Worm (Caenorhabditis elegans) whole organism, late embryonic: ENCODE data around the gene sel-10.

Experiments
- C08G9.2 ChIP-seq: sonication (generic microtip); optimal IDR thresholded peaks from 2 replicates; lab custom pipeline; 2016; ENCODE audit warnings: mild to moderate bottlenecking, missing genetic modification characterization, moderate library complexity, missing compliant biosample characterization
- C38D4.7 ChIP-seq: fragments of 200-800 bp; sonication (Bioruptor generic); optimal IDR thresholded peaks from 2 replicates; lab custom pipeline; 2018; ENCODE audit warnings: mild to moderate bottlenecking, missing genetic modification characterization, moderate library complexity, missing compliant biosample characterization
- K09A11.1 ChIP-seq: sonication (generic microtip); optimal IDR thresholded peaks from 2 replicates; lab custom pipeline; 2017; ENCODE audit warnings: antibody characterized with exemption, mild to moderate bottlenecking, missing genetic modification characterization, missing compliant biosample characterization; ENCODE audit not compliant: insufficient read depth
- Y22D7AL.16 ChIP-seq: sonication (generic microtip); optimal IDR thresholded peaks from 2 replicates; lab custom pipeline; 2016; ENCODE audit warnings: missing genetic modification characterization, missing compliant biosample characterization
- ama-1 ChIP-seq: fragments of 150-350 bp; optimal IDR thresholded peaks from 2 replicates; lab custom pipeline; 2014
- ceh-2 ChIP-seq: sonication (generic microtip); optimal IDR thresholded peaks from 2 replicates; lab custom pipeline; 2016; ENCODE audit warnings: missing genotype, missing genetic modification characterization, missing compliant biosample characterization
- ceh-24 ChIP-seq: sonication (generic microtip); optimal IDR thresholded peaks from 2 replicates; lab custom pipeline; 2016; ENCODE audit warnings: mild to moderate bottlenecking, missing genetic modification characterization, missing compliant biosample characterization
- ceh-31 ChIP-seq: sonication (generic microtip); optimal IDR thresholded peaks from 2 replicates; lab custom pipeline; 2016; ENCODE audit warnings: missing genetic modification characterization, missing compliant biosample characterization
- ceh-34 ChIP-seq: sonication (generic microtip); optimal IDR thresholded peaks from 2 replicates; lab custom pipeline; 2016; ENCODE audit warnings: mild to moderate bottlenecking, missing genetic modification characterization, missing compliant biosample characterization
- ceh-45 ChIP-seq: fragments of 200-800 bp; sonication (Bioruptor generic); IDR thresholded peaks from 2 replicates; pipeline ENCODE4 v1.3.6; 2022; ENCODE audit warnings: missing genetic modification reagents, missing genetic modification characterization, missing compliant biosample characterization
- ceh-48 ChIP-seq: sonication (generic microtip); optimal IDR thresholded peaks from 2 replicates; lab custom pipeline; 2016; ENCODE audit warnings: missing genetic modification characterization, inconsistent platforms, missing compliant biosample characterization
- che-1 ChIP-seq: sonication (generic microtip); optimal IDR thresholded peaks from 2 replicates; lab custom pipeline; 2016; ENCODE audit warnings: mild to moderate bottlenecking, missing genetic modification characterization, missing compliant biosample characterization
- dmd-4 ChIP-seq: sonication (generic microtip); optimal IDR thresholded peaks from 2 replicates; lab custom pipeline; 2016; ENCODE audit warnings: borderline replicate concordance, missing genetic modification characterization, missing compliant biosample characterization
- dve-1 ChIP-seq: sonication (generic microtip); optimal IDR thresholded peaks from 2 replicates; lab custom pipeline; 2017; ENCODE audit warnings: antibody characterized with exemption, mild to moderate bottlenecking, missing genetic modification characterization, missing compliant biosample characterization
- elt-4 ChIP-seq: sonication (generic microtip); optimal IDR thresholded peaks from 2 replicates; lab custom pipeline; 2016; ENCODE audit warnings: missing genetic modification characterization, missing compliant biosample characterization
- ets-4 ChIP-seq: sonication (generic microtip); optimal IDR thresholded peaks from 2 replicates; lab custom pipeline; 2016; ENCODE audit warnings: missing genetic modification characterization, missing compliant biosample characterization
- eyg-1 ChIP-seq: sonication (generic microtip); optimal IDR thresholded peaks from 2 replicates; lab custom pipeline; 2016; ENCODE audit warnings: missing genotype, missing genetic modification characterization, missing compliant biosample characterization
- fkh-10 ChIP-seq: fragments of 150-350 bp; optimal IDR thresholded peaks from 2 replicates; lab custom pipeline; 2014; ENCODE audit warnings: missing biosample characterization, missing genetic modification reagents, missing genetic modification characterization
- fkh-6 ChIP-seq: sonication (generic microtip); optimal IDR thresholded peaks from 2 replicates; lab custom pipeline; 2016; ENCODE audit warnings: missing genetic modification characterization, missing compliant biosample characterization
- hlh-13 ChIP-seq: fragments of 200-800 bp; sonication (Bioruptor generic); optimal IDR thresholded peaks from 2 replicates; lab custom pipeline; 2018; ENCODE audit warnings: mild to moderate bottlenecking, missing genetic modification characterization, missing compliant biosample characterization
- hlh-15 ChIP-seq: sonication (generic microtip); optimal IDR thresholded peaks from 2 replicates; lab custom pipeline; 2016; ENCODE audit warnings: missing genetic modification characterization, missing compliant biosample characterization
- hlh-6 ChIP-seq: sonication (generic microtip); optimal IDR thresholded peaks from 2 replicates; lab custom pipeline; 2016; ENCODE audit warnings: missing genotype, missing genetic modification characterization, missing compliant biosample characterization
- hlh-8 ChIP-seq: sonication (generic microtip); optimal IDR thresholded peaks from 2 replicates; lab custom pipeline; 2016; ENCODE audit warnings: missing genotype, missing genetic modification characterization, missing compliant biosample characterization
- lin-11 ChIP-seq: fragments of 200-800 bp; sonication (Bioruptor generic); optimal IDR thresholded peaks from 2 replicates; lab custom pipeline; 2018; ENCODE audit warnings: mild to moderate bottlenecking, missing genetic modification characterization, missing compliant biosample characterization
- nhr-11 ChIP-seq: fragments of 150-350 bp; optimal IDR thresholded peaks from 2 replicates; lab custom pipeline; 2014; ENCODE audit warnings: missing biosample characterization, missing genetic modification characterization
- nhr-232 ChIP-seq: sonication (generic microtip); optimal IDR thresholded peaks from 2 replicates; lab custom pipeline; 2016; ENCODE audit warnings: missing genetic modification characterization, missing compliant biosample characterization
- npax-4 ChIP-seq: sonication (generic microtip); optimal IDR thresholded peaks from 2 replicates; lab custom pipeline; 2016; ENCODE audit warnings: missing genetic modification characterization, missing compliant biosample characterization
- odd-2 ChIP-seq: sonication (generic microtip); optimal IDR thresholded peaks from 2 replicates; lab custom pipeline; 2017; ENCODE audit warnings: antibody characterized with exemption, mild to moderate bottlenecking, missing genetic modification characterization, missing compliant biosample characterization
- pag-3 ChIP-seq: sonication (generic microtip); optimal IDR thresholded peaks from 2 replicates; lab custom pipeline; 2016; ENCODE audit warnings: missing compliant biosample characterization, missing genetic modification characterization, borderline replicate concordance
- pax-1 ChIP-seq: fragments of 150-350 bp; optimal IDR thresholded peaks from 2 replicates; lab custom pipeline; 2014; ENCODE audit warnings: missing biosample characterization, missing genetic modification characterization
- pha-4 ChIP-seq: fragments of 150-350 bp; optimal IDR thresholded peaks from 2 replicates; lab custom pipeline; 2018; ENCODE audit warnings: missing biosample characterization, missing genetic modification reagents, missing genetic modification characterization
- rnt-1 ChIP-seq: sonication (generic microtip); optimal IDR thresholded peaks from 2 replicates; lab custom pipeline; 2016; ENCODE audit warnings: missing genetic modification characterization, missing compliant biosample characterization
- sox-2 ChIP-seq: fragments of 200-800 bp; sonication (Bioruptor generic); IDR thresholded peaks from 2 replicates; pipeline ENCODE4 v1.3.6; 2022; ENCODE audit warnings: missing genetic modification reagents, missing genetic modification characterization, missing compliant biosample characterization
- sox-4 ChIP-seq: sonication (generic microtip); optimal IDR thresholded peaks from 2 replicates; lab custom pipeline; 2017; ENCODE audit warnings: mild to moderate bottlenecking, missing genetic modification characterization, inconsistent platforms, missing compliant biosample characterization
- tbx-7 ChIP-seq: sonication (generic microtip); optimal IDR thresholded peaks from 2 replicates; lab custom pipeline; 2016; ENCODE audit warnings: missing genotype, missing genetic modification characterization, missing compliant biosample characterization
- unc-3 ChIP-seq, 2 experiments: fragments of 200-800 bp in 1 of 2; sonication (Bioruptor generic) in 1 of 2; sonication (generic microtip) in 1 of 2; conservative IDR thresholded peaks in 1 of 2; optimal IDR thresholded peaks in 1 of 2; 2 replicates each; pipeline versions ENCODE4 v1.3.6 to Lab custom; 2016 to 2022; ENCODE audit warnings: missing compliant biosample characterization in 2 of 2, missing genetic modification characterization in 2 of 2, missing genetic modification reagents in 1 of 2
- unc-42 ChIP-seq: sonication (generic microtip); optimal IDR thresholded peaks from 2 replicates; lab custom pipeline; 2016; ENCODE audit warnings: missing genotype, missing genetic modification characterization, missing compliant biosample characterization
- unc-55 ChIP-seq: sonication (generic microtip); optimal IDR thresholded peaks from 2 replicates; lab custom pipeline; 2017; ENCODE audit warnings: missing biosample characterization, missing genetic modification reagents, missing genetic modification characterization
- unc-86 ChIP-seq: sonication (generic microtip); optimal IDR thresholded peaks from 2 replicates; lab custom pipeline; 2016; ENCODE audit warnings: missing genetic modification characterization, missing compliant biosample characterization
- ztf-16 ChIP-seq: sonication (generic microtip); optimal IDR thresholded peaks from 2 replicates; lab custom pipeline; 2017; ENCODE audit warnings: missing genetic modification characterization, missing compliant biosample characterization

sel-10 gene

DNA sequence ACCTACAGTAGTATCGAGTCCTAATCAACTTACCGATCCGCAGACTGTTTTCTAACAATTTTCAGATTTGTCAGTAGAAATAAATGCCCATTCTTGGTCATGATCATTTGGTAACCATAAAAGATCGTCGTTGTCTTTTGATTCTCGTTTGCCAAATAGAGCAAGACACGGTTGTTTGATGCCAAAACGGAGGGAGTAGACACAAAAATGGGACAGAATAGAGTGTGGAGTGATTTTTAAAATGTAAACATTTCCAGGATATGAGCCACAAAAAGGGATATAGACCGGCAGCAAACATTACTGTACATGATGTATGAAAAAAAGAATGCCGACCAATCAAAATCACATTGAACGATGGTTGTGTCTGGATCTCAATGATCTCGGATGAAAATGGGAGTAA, 2.3 kb upstream of the sel-10 start, which contains the start of gene F55B12.2:
Gene F55B12.2 (minus strand): TSS at position 101 of the 400 bp plus-strand sequence.
- TF ChIP-seq ceh-2 (tag; lab: Kevin White, UChicago) (no peak), odd-2 (tag; lab: Kevin White, UChicago) (no peak), eyg-1 (tag; lab: Kevin White, UChicago) (no peak), ceh-31 (no peak), fkh-6 (tag; lab: Kevin White, UChicago) (no peak), sox-2 (GFP tag; lab: Robert Waterston, UW) (no peak), unc-55 (GFP tag; lab: Kevin White, UChicago) (no peak), unc-42 (tag; lab: Kevin White, UChicago) (no peak)
- TF ChIP-seq, all 69 proteins: peak for 0

DNA sequence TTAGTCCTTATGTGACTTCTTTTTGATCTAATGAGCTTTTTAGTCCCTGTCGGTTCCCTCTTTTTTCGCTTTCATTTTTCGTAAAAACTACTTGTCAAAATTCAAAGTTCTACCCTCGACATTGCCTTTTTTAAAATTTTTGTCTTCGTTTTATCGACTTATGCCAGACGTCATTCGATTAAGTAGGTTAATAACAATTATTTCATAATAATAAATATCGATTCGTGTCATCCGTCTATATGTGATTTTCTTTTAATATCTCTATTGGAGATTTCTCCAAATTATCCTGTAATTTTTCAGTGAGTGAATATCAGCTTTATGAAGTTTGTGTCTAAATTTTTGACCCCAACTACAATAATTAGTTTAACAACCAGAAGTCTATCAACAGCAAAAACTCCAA, 3.6 kb downstream of the sel-10 start, which contains the start of gene hpo-31:
Gene hpo-31 (plus strand): TSS at position 301 of the 400 bp plus-strand sequence.
- TF ChIP-seq unc-86 (no peak), nhr-232 (tag; lab: Kevin White, UChicago) (no peak)

ce11 chrV:13827920-13828319, 8.8 kb downstream of the sel-10 start, which contains the start of gene nrf-5:
TSS of gene nrf-5 (plus strand) at chrV:13828267.
- TF ChIP-seq K09A11.1 (tag; lab: Kevin White, UChicago) (no peak), unc-55 (GFP tag; lab: Kevin White, UChicago) (peak; percentile 14), fkh-10 (no peak), ceh-48 (tag; lab: Kevin White, UChicago) (no peak), hlh-15 (no peak), odd-2 (tag; lab: Kevin White, UChicago) (no peak)

DNA sequence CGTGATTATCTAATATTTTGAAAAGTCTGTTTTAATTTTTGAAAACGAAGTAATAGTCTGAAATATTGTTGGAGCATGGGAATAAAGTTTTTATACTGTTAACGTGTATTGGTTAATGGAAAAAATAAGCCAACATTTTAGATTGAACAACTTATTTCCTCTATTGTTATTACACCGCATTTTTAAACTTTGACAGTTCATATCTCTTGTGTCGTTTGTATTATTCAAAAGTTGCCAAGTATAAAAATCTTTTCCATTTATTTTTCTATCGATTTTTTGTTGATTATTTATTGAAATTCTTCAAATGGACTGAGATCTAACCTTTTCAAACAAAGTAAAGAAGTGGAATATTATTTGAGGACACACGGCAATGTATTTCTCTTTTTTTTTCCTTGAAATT, 11.7 kb downstream of the sel-10 start, which contains the start of gene str-165:
Gene str-165 (plus strand): TSS at position 301 of the 400 bp plus-strand sequence.
- no peak for TF ChIP-seq elt-4
- no peak for TF ChIP-seq fkh-10
- no peak for TF ChIP-seq unc-86
- TF ChIP-seq rnt-1 (tag; lab: Kevin White, UChicago), result no peak
- no peak for TF ChIP-seq ceh-24 (tag; lab: Kevin White, UChicago)
- no peak for TF ChIP-seq C08G9.2 (tag; lab: Kevin White, UChicago)
- no peak for TF ChIP-seq che-1
- TF ChIP-seq hlh-6 (tag; lab: Kevin White, UChicago), result no peak
- no peak for TF ChIP-seq pha-4 (tag; lab: Kevin White, UChicago)
- TF ChIP-seq ceh-31, result no peak
- TF ChIP-seq npax-4 (tag; lab: Kevin White, UChicago), result no peak
- no peak for TF ChIP-seq eyg-1 (tag; lab: Kevin White, UChicago)
- TF ChIP-seq lin-11 (tag; lab: Kevin White, UChicago), result no peak
- no peak for TF ChIP-seq pag-3
- TF ChIP-seq hlh-13, result no peak
- no peak for TF ChIP-seq hlh-8 (tag; lab: Kevin White, UChicago)
- no peak for TF ChIP-seq ztf-16 (tag; lab: Kevin White, UChicago)
- no peak for TF ChIP-seq Y22D7AL.16 (tag; lab: Kevin White, UChicago)
- no peak for TF ChIP-seq ceh-45 (GFP tag; lab: Robert Waterston, UW)

DNA sequence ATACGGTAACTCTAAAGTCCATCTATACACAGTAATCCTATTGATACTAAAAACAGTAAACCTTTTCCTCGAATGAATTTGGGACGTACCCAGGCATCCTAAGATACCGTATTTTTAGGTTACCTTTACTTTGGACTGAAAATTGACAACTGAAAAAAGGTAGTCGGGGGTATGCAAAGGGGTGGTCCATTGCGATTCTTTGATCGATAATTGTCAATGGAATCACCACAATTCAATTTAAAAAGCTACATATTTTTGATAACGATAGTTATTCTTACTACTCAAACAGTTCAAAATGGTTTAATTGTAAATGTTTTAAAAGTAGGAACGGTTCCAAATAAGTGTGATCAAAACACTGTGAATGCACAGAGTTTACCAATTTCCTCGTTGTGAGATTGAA, 14.8 kb downstream of the sel-10 start, which contains the start of gene srx-129:
Gene srx-129 (plus strand): TSS at position 301 of the 400 bp plus-strand sequence.
- no peak for TF ChIP-seq ets-4 (tag; lab: Kevin White, UChicago)
- TF ChIP-seq fkh-6 (tag; lab: Kevin White, UChicago), result no peak
- no peak for TF ChIP-seq dmd-4 (tag; lab: Kevin White, UChicago)
- no peak for TF ChIP-seq unc-3 (GFP tag; conservative IDR thresholded peaks at IDR 0.05; lab: Robert Waterston, UW)
- no peak for TF ChIP-seq unc-3 (tag; optimal IDR thresholded peaks at IDR 0.05; lab: Kevin White, UChicago)
- no peak for TF ChIP-seq hlh-8 (tag; lab: Kevin White, UChicago)
- TF ChIP-seq fkh-10, result no peak
- TF ChIP-seq C38D4.7 (GFP tag; lab: Kevin White, UChicago), result no peak
- no peak for TF ChIP-seq nhr-11 (tag; lab: Kevin White, UChicago)
- TF ChIP-seq unc-42 (tag; lab: Kevin White, UChicago), result no peak
- TF ChIP-seq sox-2 (GFP tag; lab: Robert Waterston, UW), result no peak
- TF ChIP-seq ceh-48 (tag; lab: Kevin White, UChicago), result no peak
- no peak for TF ChIP-seq dve-1
- no peak for TF ChIP-seq pha-4 (tag; lab: Kevin White, UChicago)
- no peak for TF ChIP-seq ama-1 (lab: Kevin White, UChicago)
- TF ChIP-seq pax-1 (tag; lab: Kevin White, UChicago), result no peak
- no peak for TF ChIP-seq C08G9.2 (tag; lab: Kevin White, UChicago)
- no peak for TF ChIP-seq ceh-45 (GFP tag; lab: Robert Waterston, UW)
- no peak for TF ChIP-seq tbx-7
- no peak for TF ChIP-seq sox-4 (tag; lab: Kevin White, UChicago)
- TF ChIP-seq ceh-34 (tag; lab: Kevin White, UChicago), result no peak
